Worm (Caenorhabditis elegans): ENCODE results near the gene hrpu-1.

hrpu-1 gene

DNA sequence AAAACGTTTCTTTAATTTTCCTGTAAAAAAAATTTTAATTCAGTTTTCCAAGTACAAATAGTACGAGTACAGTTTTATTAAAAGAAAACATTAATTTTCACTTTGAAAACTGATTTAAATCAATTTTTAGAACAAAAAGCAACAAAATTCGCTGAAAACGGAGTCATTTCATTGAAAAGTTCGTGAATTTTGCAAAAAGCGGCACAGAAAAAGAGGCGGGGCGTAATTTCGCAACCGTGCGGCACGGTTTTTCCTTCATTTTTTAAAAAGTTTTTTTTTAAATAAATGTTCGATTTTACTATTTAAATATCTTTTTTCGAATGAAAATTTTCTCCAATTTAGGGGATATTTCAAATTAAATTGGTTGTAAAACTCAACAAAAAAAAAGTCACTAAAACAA is 28.2 kb upstream of the hrpu-1 start:
- TF ChIP-seq nhr-77 (tag; optimal IDR thresholded peaks at IDR 0.05) (no peak), unc-39 (tag; optimal IDR thresholded peaks at IDR 0.05) (no peak), tbx-2 (tag; optimal IDR thresholded peaks at IDR 0.05) (no peak)

DNA sequence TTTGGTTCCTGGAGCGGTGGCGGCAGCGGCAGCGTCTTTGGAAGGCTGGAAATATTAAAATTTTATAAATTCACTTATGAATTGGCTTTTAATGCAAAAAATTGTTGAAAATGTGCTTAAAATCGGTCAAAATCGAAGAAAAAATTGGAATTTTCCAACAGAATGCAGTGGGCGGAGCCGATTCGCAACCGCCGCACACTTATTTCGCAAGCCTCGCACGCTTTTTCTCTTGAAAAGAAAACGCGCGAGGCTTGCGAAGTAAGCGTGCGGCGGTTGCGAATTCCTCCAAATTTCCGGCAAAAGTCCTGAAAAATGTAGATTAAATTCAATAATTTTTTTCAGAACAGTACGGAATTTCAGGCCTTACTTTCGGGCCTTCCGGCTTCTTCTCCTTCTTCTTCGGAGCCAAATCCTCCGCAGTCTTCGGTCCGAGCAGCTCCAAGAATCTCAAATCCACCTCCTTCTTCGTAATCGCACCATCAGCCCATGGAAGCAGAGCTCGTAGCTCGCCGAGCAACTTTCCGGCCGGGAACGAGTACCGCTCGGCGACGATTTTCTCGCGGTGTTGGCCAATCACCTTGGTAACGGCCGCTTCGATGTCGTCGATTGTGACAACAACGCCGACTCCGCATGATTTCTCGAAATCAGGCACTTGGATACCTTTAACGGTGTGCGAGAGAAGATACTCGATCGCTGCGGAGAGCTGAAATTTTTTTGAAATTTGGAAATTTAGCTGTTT is 27.1 kb upstream of the hrpu-1 start:
- TF ChIP-seq egl-27 (tag; optimal IDR thresholded peaks at IDR 0.05) (no peak), nhr-76 (tag; optimal IDR thresholded peaks at IDR 0.05) (no peak), nhr-237 (tag; optimal IDR thresholded peaks at IDR 0.05) (no peak), mml-1 (tag; optimal IDR thresholded peaks at IDR 0.05) (no peak), nhr-67 (tag; optimal IDR thresholded peaks at IDR 0.05) (no peak), ztf-4 (tag; optimal IDR thresholded peaks at IDR 0.05) (no peak), snpc-4 (tag; optimal IDR thresholded peaks at IDR 0.05) (no peak), nfya-1 (tag; optimal IDR thresholded peaks at IDR 0.05; ENCODE audit: insufficient read depth) (no peak)

DNA sequence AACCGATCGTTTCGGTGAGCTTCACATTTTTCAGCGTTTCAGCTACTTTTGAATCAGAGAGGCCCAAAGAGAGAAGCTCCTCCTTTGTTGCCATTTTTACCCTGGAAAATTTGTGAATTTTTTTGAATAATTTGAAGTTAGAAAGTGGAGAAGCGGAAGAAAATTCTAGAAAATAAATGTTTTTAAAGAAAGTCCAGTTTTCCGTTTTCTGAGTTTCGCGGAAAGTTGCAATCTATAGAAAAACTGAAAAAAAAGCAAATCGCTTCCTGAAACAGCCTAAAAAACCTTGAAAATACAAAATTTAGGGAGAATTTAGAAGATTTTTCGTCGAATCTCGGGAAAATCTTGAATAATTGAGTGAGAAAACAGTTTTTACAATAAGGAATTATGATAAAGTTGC is 26.3 kb upstream of the hrpu-1 start, which contains the start of gene qars-1:
qars-1 (minus strand) TSS at position 101 of the 400 bp plus-strand sequence.
- no peak for TF ChIP-seq pqm-1 (tag; optimal IDR thresholded peaks at IDR 0.05)

DNA sequence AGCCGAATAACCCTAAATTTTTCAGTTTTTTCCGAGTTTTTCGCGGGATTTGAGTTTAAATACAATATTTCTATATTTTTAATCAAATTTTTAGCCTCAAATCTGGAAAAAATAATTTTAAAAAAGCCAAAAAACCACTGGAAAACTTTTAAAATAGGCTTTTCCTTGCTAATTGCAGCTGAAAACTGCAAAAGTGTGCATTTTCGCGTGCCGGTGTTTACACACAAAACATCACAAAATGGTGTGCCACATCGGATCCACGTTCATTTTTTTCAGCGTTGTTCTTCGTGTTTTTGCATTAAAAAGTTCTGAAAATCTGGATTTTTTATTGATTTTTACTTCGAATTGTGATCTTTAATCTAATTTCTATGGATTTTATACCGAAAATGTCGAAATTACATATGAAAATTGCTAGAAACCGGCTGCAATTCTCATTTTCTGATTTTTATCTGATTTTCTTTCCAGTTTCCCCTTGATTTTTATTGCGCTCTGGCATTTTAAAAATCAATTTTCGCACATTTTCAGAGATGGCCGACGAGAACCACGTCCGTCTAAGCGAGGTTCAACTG is 25.8 kb upstream of the hrpu-1 start, which contains the start of gene Y41E3.7:
Y41E3.7 (plus strand) TSS at position 519 of the 569 bp plus-strand sequence.
- peak; percentile 7 for TF ChIP-seq nfya-1 (tag; optimal IDR thresholded peaks at IDR 0.05; ENCODE audit: insufficient read depth)
- TF ChIP-seq pha-4 (tag; optimal IDR thresholded peaks at IDR 0.05) = peak; percentile 4
- no peak for TF ChIP-seq fkh-2 (tag; optimal IDR thresholded peaks at IDR 0.05)

DNA sequence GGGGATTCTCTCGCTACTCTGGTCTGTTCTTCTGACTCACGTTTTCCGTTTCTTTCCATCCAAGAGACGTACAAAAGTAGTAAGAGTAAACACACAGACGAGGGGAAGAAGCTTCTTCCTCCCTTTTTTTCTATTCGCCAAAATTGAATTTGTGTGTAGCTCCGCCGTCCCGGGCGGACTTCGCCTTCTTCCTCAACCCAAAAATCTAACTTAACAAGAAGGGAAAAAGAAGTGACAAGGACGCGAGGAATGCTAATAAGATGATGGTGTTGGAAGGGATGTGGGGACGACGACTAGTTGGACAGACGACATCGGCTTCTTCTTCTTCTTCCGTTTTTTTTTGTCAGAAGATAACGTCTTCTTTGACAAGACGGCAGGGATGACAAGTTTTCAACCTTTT is 22.4 kb upstream of the hrpu-1 start:
- TF ChIP-seq hmg-11 (tag; optimal IDR thresholded peaks at IDR 0.05) = peak; percentile 14
- TF ChIP-seq mdl-1 (tag; optimal IDR thresholded peaks at IDR 0.05) = no peak
- peak; percentile 24 for TF ChIP-seq nfya-1 (tag; optimal IDR thresholded peaks at IDR 0.05; ENCODE audit: insufficient read depth)
- no peak for TF ChIP-seq ZK546.5 (tag; optimal IDR thresholded peaks at IDR 0.05)
- TF ChIP-seq nhr-11 (tag; optimal IDR thresholded peaks at IDR 0.05) = no peak
- no peak for TF ChIP-seq ceh-16 (tag; optimal IDR thresholded peaks at IDR 0.05)
- no peak for TF ChIP-seq sea-2 (GFP tag; optimal IDR thresholded peaks at IDR 0.05)
- TF ChIP-seq fkh-10 (GFP tag; optimal IDR thresholded peaks at IDR 0.05) = peak; percentile 95
- TF ChIP-seq egl-5 (tag; optimal IDR thresholded peaks at IDR 0.05) = no peak
- no peak for TF ChIP-seq snpc-4 (tag; optimal IDR thresholded peaks at IDR 0.05)
- no peak for TF ChIP-seq nhr-43 (tag; optimal IDR thresholded peaks at IDR 0.05; ENCODE audit: poor library complexity, severe bottlenecking)

DNA sequence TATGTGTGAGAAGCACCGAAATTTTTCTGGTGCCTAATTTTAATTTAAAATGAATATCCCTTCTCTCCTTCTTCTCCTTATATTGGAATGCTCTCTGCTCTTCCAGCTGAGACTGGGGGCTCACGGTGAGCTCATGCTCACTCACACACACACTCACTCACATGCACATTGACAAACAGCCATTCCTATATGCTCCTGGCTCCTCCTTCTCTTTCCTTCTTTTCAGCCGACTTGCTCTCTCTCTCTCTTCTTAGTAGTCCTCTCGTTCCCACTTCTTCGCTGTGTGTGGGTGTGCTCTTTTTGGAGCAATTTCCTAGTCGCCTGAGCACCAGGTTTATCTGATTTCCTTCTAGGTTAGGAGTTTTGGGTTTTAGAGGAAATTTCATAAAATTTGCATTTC is 18.5 kb upstream of the hrpu-1 start:
- TF ChIP-seq nfya-1 (tag; optimal IDR thresholded peaks at IDR 0.05; ENCODE audit: insufficient read depth) = peak; percentile 69
- no peak for TF ChIP-seq nhr-25 (tag; optimal IDR thresholded peaks at IDR 0.05)
- TF ChIP-seq hmg-11 (tag; optimal IDR thresholded peaks at IDR 0.05) = peak; percentile 47
- no peak for TF ChIP-seq elt-1 (tag; optimal IDR thresholded peaks at IDR 0.05)
- peak; percentile 75 for TF ChIP-seq fkh-10 (GFP tag; optimal IDR thresholded peaks at IDR 0.05)
- peak; percentile 68 for TF ChIP-seq lin-39 (tag; optimal IDR thresholded peaks at IDR 0.05)
- TF ChIP-seq skn-1 (tag; optimal IDR thresholded peaks at IDR 0.05) = peak; percentile 42
- peak; percentile 38 for TF ChIP-seq lin-15B (tag; optimal IDR thresholded peaks at IDR 0.05)

DNA sequence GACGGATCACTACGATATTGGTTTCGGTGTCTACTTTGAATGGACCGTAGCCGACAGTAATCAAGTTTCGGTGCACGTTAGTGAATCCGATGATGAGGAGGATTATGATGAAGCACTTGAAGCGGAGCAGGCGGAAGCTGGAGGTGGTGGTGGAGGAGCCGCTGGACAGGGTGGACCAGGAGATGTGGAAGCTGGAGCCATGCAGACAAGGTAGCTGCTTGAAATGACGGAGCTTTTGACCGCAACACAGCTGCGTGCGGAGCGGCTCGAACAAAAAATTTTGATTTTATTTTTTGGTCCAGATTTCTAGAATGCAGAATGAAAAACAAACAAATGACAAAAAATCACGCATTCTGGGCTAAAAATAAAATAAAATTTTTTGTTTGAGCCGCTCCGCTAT is 15.0 kb upstream of the hrpu-1 start:
- no peak for TF ChIP-seq nhr-76 (tag; optimal IDR thresholded peaks at IDR 0.05)
- TF ChIP-seq ama-1 (optimal IDR thresholded peaks at IDR 0.05) = no peak
- no peak for TF ChIP-seq elt-1 (tag; optimal IDR thresholded peaks at IDR 0.05)
- no peak for TF ChIP-seq nhr-11 (tag; optimal IDR thresholded peaks at IDR 0.05)
- no peak for TF ChIP-seq unc-62 (GFP tag; optimal IDR thresholded peaks at IDR 0.05)
- TF ChIP-seq ztf-4 (tag; optimal IDR thresholded peaks at IDR 0.05) = no peak
- TF ChIP-seq skn-1 (tag; optimal IDR thresholded peaks at IDR 0.05) = no peak
- TF ChIP-seq egl-5 (tag; optimal IDR thresholded peaks at IDR 0.05) = no peak
- TF ChIP-seq ZK546.5 (tag; optimal IDR thresholded peaks at IDR 0.05) = no peak
- no peak for TF ChIP-seq nhr-237 (tag; optimal IDR thresholded peaks at IDR 0.05)
- no peak for TF ChIP-seq lin-39 (tag; optimal IDR thresholded peaks at IDR 0.05)
- no peak for TF ChIP-seq ceh-16 (tag; optimal IDR thresholded peaks at IDR 0.05)
- no peak for TF ChIP-seq mdl-1 (tag; optimal IDR thresholded peaks at IDR 0.05)
- no peak for TF ChIP-seq eor-1 (tag; optimal IDR thresholded peaks at IDR 0.05)
- TF ChIP-seq daf-12 (tag; optimal IDR thresholded peaks at IDR 0.05) = no peak
- TF ChIP-seq pqm-1 (tag; optimal IDR thresholded peaks at IDR 0.05) = no peak
- no peak for TF ChIP-seq ceh-82 (tag; optimal IDR thresholded peaks at IDR 0.05)
- TF ChIP-seq ceh-28 (tag; optimal IDR thresholded peaks at IDR 0.05) = no peak
- TF ChIP-seq tbx-2 (tag; optimal IDR thresholded peaks at IDR 0.05) = no peak
- no peak for TF ChIP-seq ceh-9 (tag; optimal IDR thresholded peaks at IDR 0.05)

All from whole organism, L3 larva.